Fruit fly (Drosophila melanogaster) whole organism, embryonic: ENCODE measurements around the gene CG6724.

ENCODE experiments used
- Atf3 ChIP-seq: fragments of 200-800 bp; sonication (Bioruptor generic); optimal IDR thresholded peaks from 3 replicates; lab custom pipeline; 2016; ENCODE audit warnings: missing biosample characterization, missing genetic modification characterization
- Awh ChIP-seq: fragments of 200-800 bp; sonication (Bioruptor generic); IDR thresholded peaks from 2 replicates; pipeline ENCODE4, ENCODE4 v1.3.6; 2022; ENCODE audit warnings: missing biosample characterization, missing genetic modification characterization
- CG10654 ChIP-seq: fragments of 200-800 bp; sonication (Bioruptor generic); optimal IDR thresholded peaks from 2 replicates; lab custom pipeline; 2016; ENCODE audit warnings: missing biosample characterization, missing genetic modification characterization
- CG10959 ChIP-seq: fragments of 200-800 bp; sonication (Bioruptor generic); IDR thresholded peaks from 2 replicates; pipeline ENCODE4 v1.3.6; 2022; ENCODE audit warnings: missing biosample characterization, missing genetic modification characterization
- CG13424 ChIP-seq: fragments of 200-800 bp; sonication (Bioruptor generic); optimal IDR thresholded peaks from 2 replicates; lab custom pipeline; 2019; ENCODE audit warnings: missing biosample characterization, mild to moderate bottlenecking, missing genetic modification characterization, moderate library complexity
- CG13624 ChIP-seq: fragments of 200-800 bp; sonication (Bioruptor generic); optimal IDR thresholded peaks from 2 replicates; lab custom pipeline; 2016; ENCODE audit warnings: missing biosample characterization, missing genetic modification characterization
- CG14014 ChIP-seq: fragments of 200-800 bp; sonication (Bioruptor generic); IDR thresholded peaks from 2 replicates; pipeline ENCODE4 v1.3.6; 2022; ENCODE audit warnings: missing biosample characterization, missing genetic modification characterization
- CG15011 ChIP-seq: fragments of 200-800 bp; sonication (Bioruptor generic); optimal IDR thresholded peaks from 3 replicates; lab custom pipeline; 2018; ENCODE audit warnings: missing biosample characterization, mild to moderate bottlenecking, missing genetic modification characterization
- CG15479 ChIP-seq: fragments of 200-800 bp; sonication (Bioruptor generic); optimal IDR thresholded peaks from 3 replicates; lab custom pipeline; 2019; ENCODE audit warnings: missing biosample characterization, mild to moderate bottlenecking, missing genetic modification characterization, moderate library complexity
- CG15514 ChIP-seq: fragments of 200-800 bp; sonication (Bioruptor generic); optimal IDR thresholded peaks from 3 replicates; lab custom pipeline; 2017; ENCODE audit warnings: missing biosample characterization, missing genetic modification characterization, mild to moderate bottlenecking, moderate library complexity, missing genetic modification reagents
- CG15601 ChIP-seq: fragments of 200-800 bp; sonication (Bioruptor generic); optimal IDR thresholded peaks from 3 replicates; lab custom pipeline; 2019; ENCODE audit warnings: missing biosample characterization, mild to moderate bottlenecking, missing genetic modification characterization, moderate library complexity
- CG17829 ChIP-seq: fragments of 200-800 bp; optimal IDR thresholded peaks from 2 replicates; lab custom pipeline; 2019; ENCODE audit warnings: missing biosample characterization, mild to moderate bottlenecking, missing genetic modification characterization, moderate library complexity
- CG18262 ChIP-seq: fragments of 200-800 bp; optimal IDR thresholded peaks from 3 replicates; lab custom pipeline; 2019; ENCODE audit warnings: missing biosample characterization, mild to moderate bottlenecking, missing genetic modification characterization, moderate library complexity
- CG18619 ChIP-seq: fragments of 200-800 bp; sonication (Bioruptor generic); optimal IDR thresholded peaks from 3 replicates; lab custom pipeline; 2017; ENCODE audit warnings: missing biosample characterization, mild to moderate bottlenecking, missing genetic modification characterization
- CG2712 ChIP-seq: fragments of 200-800 bp; optimal IDR thresholded peaks from 3 replicates; lab custom pipeline; 2019; ENCODE audit warnings: missing biosample characterization, mild to moderate bottlenecking, missing genetic modification characterization, moderate library complexity
- CG30431 ChIP-seq: fragments of 200-800 bp; sonication (Bioruptor generic); optimal IDR thresholded peaks from 2 replicates; lab custom pipeline; 2017; ENCODE audit warnings: missing biosample characterization, missing genetic modification characterization
- CG3065 ChIP-seq: fragments of 200-800 bp; sonication (Bioruptor generic); optimal IDR thresholded peaks from 2 replicates; lab custom pipeline; 2016; ENCODE audit warnings: missing biosample characterization, missing genetic modification characterization
- CG7372 ChIP-seq: fragments of 200-800 bp; sonication (Bioruptor generic); IDR thresholded peaks from 2 replicates; pipeline ENCODE4 v1.3.6; 2022; ENCODE audit warnings: missing biosample characterization, missing genetic modification characterization
- CG7556 ChIP-seq: fragments of 200-800 bp; sonication (Bioruptor generic); optimal IDR thresholded peaks from 2 replicates; lab custom pipeline; 2017; ENCODE audit warnings: missing biosample characterization, mild to moderate bottlenecking, missing genetic modification characterization
- CG8089 ChIP-seq: fragments of 200-800 bp; sonication (Bioruptor generic); optimal IDR thresholded peaks from 3 replicates; lab custom pipeline; 2016; ENCODE audit warnings: missing biosample characterization, missing genetic modification characterization
- CHES-1-like ChIP-seq: fragments of 200-800 bp; sonication (Bioruptor generic); optimal IDR thresholded peaks from 2 replicates; lab custom pipeline; 2016; ENCODE audit warnings: missing biosample characterization, missing genetic modification characterization
- Doc2 ChIP-seq: fragments of 200-800 bp; sonication (Bioruptor generic); IDR thresholded peaks from 2 replicates; pipeline ENCODE4 v1.3.6; 2022; ENCODE audit warnings: missing biosample characterization, missing genetic modification characterization
- H2.0 ChIP-seq: fragments of 200-800 bp; sonication (Bioruptor generic); IDR thresholded peaks from 2 replicates; pipeline ENCODE4 v1.3.6; 2022; ENCODE audit warnings: missing biosample characterization, missing genetic modification characterization
- HmgD ChIP-seq: fragments of 200-800 bp; sonication (Bioruptor generic); optimal IDR thresholded peaks from 3 replicates; lab custom pipeline; 2016; ENCODE audit warnings: missing biosample characterization, missing genetic modification characterization
- Hr3 ChIP-seq: fragments of 200-800 bp; sonication (Bioruptor generic); optimal IDR thresholded peaks from 3 replicates; lab custom pipeline; 2016; ENCODE audit warnings: missing biosample characterization, missing genetic modification characterization
- Hsf ChIP-seq: fragments of 200-800 bp; sonication (Bioruptor generic); optimal IDR thresholded peaks from 3 replicates; lab custom pipeline; 2016; ENCODE audit warnings: missing biosample characterization, missing genetic modification characterization
- NK7.1 ChIP-seq: fragments of 200-800 bp; sonication (Bioruptor generic); optimal IDR thresholded peaks from 3 replicates; lab custom pipeline; 2016; ENCODE audit warnings: missing biosample characterization, missing genetic modification characterization
- Ptx1 ChIP-seq: fragments of 200-800 bp; sonication (Bioruptor generic); IDR thresholded peaks from 2 replicates; pipeline ENCODE4 v1.3.6; 2022; ENCODE audit warnings: missing biosample characterization, missing genetic modification characterization
- ase ChIP-seq: fragments of 200-800 bp; sonication (Bioruptor generic); IDR thresholded peaks from 3 replicates; pipeline ENCODE4 v1.3.6; 2022; ENCODE audit warnings: missing biosample characterization, missing genetic modification characterization
- ato ChIP-seq: fragments of 200-800 bp; sonication (Bioruptor generic); IDR thresholded peaks from 2 replicates; pipeline ENCODE4 v1.3.6; 2022; ENCODE audit warnings: missing biosample characterization, missing genetic modification characterization; ENCODE audit not compliant: partially characterized antibody
- chm ChIP-seq: fragments of 200-800 bp; sonication (Bioruptor generic); IDR thresholded peaks from 2 replicates; pipeline ENCODE4 v1.3.6; 2022; ENCODE audit warnings: missing biosample characterization, missing genetic modification characterization
- corto ChIP-seq: fragments of 200-800 bp; sonication (Bioruptor generic); optimal IDR thresholded peaks from 2 replicates; lab custom pipeline; 2016; ENCODE audit warnings: missing biosample characterization, mild to moderate bottlenecking, missing genetic modification characterization, moderate library complexity
- dimm ChIP-seq: fragments of 200-800 bp; sonication (Bioruptor generic); IDR thresholded peaks from 2 replicates; pipeline ENCODE4 v1.3.6; 2022; ENCODE audit warnings: missing biosample characterization, missing genetic modification characterization
- dmrt11E ChIP-seq: fragments of 200-800 bp; sonication (Bioruptor generic); optimal IDR thresholded peaks from 3 replicates; lab custom pipeline; 2018; ENCODE audit warnings: missing biosample characterization, mild to moderate bottlenecking, missing genetic modification characterization, moderate library complexity
- ems ChIP-seq: fragments of 200-800 bp; sonication (Bioruptor generic); optimal IDR thresholded peaks from 3 replicates; lab custom pipeline; 2016; ENCODE audit warnings: missing biosample characterization, missing genetic modification characterization
- eve ChIP-seq, 2 experiments: fragments of >200 bp; optimal IDR thresholded peaks; 2 replicates each; lab custom pipeline; 2017; ENCODE audit warnings: missing biosample characterization in 2 of 2, missing genetic modification characterization in 2 of 2
- hbn ChIP-seq: fragments of 200-800 bp; sonication (Bioruptor generic); IDR thresholded peaks from 2 replicates; pipeline ENCODE4 v1.3.6; 2022; ENCODE audit warnings: missing biosample characterization, missing genetic modification characterization; ENCODE audit not compliant: partially characterized antibody
- kay ChIP-seq: fragments of 200-800 bp; sonication (Bioruptor generic); optimal IDR thresholded peaks from 2 replicates; lab custom pipeline; 2016; ENCODE audit warnings: missing biosample characterization, missing genetic modification characterization
- lbe ChIP-seq: fragments of 200-800 bp; sonication (Bioruptor generic); optimal IDR thresholded peaks from 2 replicates; lab custom pipeline; 2016; ENCODE audit warnings: missing biosample characterization, mild to moderate bottlenecking, missing genetic modification characterization
- otp ChIP-seq: fragments of 200-800 bp; sonication (Bioruptor generic); IDR thresholded peaks from 3 replicates; pipeline ENCODE4, ENCODE4 v1.3.6; 2022; ENCODE audit warnings: missing biosample characterization, missing genetic modification characterization
- pan ChIP-seq, 4 experiments: fragments of >200 bp in 3 of 4; fragments of 200-800 bp in 1 of 4; sonication (Bioruptor generic) in 1 of 4; optimal IDR thresholded peaks in 3 of 4; IDR thresholded peaks in 1 of 4; 2 replicates each; pipeline versions ENCODE4 v1.3.6 to Lab custom; 2017 to 2022; ENCODE audit warnings: missing biosample characterization in 2 of 4, missing genetic modification characterization in 2 of 4, mixed read lengths in 1 of 4
- rib ChIP-seq: fragments of 200-800 bp; sonication (Bioruptor generic); IDR thresholded peaks from 2 replicates; pipeline ENCODE4 v1.3.6; 2022; ENCODE audit warnings: missing biosample characterization, missing genetic modification characterization
- run ChIP-seq: fragments of 200-800 bp; sonication (Bioruptor generic); optimal IDR thresholded peaks from 3 replicates; lab custom pipeline; 2018; ENCODE audit warnings: missing biosample characterization, mild to moderate bottlenecking, missing genetic modification characterization
- sens-2 ChIP-seq: fragments of 200-800 bp; sonication (Bioruptor generic); IDR thresholded peaks from 2 replicates; pipeline ENCODE4 v1.3.6; 2022; ENCODE audit warnings: missing biosample characterization, missing genetic modification characterization
- sim ChIP-seq: fragments of 200-800 bp; sonication (Bioruptor generic); IDR thresholded peaks from 2 replicates; pipeline ENCODE4 v1.3.6; 2022; ENCODE audit warnings: missing biosample characterization, missing genetic modification characterization
- slou ChIP-seq: fragments of 200-800 bp; sonication (Bioruptor generic); optimal IDR thresholded peaks from 3 replicates; lab custom pipeline; 2016; ENCODE audit warnings: missing biosample characterization, missing genetic modification characterization
- sqz ChIP-seq: fragments of 200-800 bp; sonication (Bioruptor generic); optimal IDR thresholded peaks from 3 replicates; lab custom pipeline; 2018; ENCODE audit warnings: missing biosample characterization, mild to moderate bottlenecking, missing genetic modification characterization
- sug ChIP-seq: fragments of 200-800 bp; optimal IDR thresholded peaks from 2 replicates; lab custom pipeline; 2019; ENCODE audit warnings: missing biosample characterization, mild to moderate bottlenecking, missing genetic modification characterization, moderate library complexity
- tio ChIP-seq: fragments of 200-800 bp; sonication (Bioruptor generic); optimal IDR thresholded peaks from 2 replicates; lab custom pipeline; 2017; ENCODE audit warnings: missing biosample characterization, missing genetic modification characterization, inconsistent platforms

Gene CG6724

dm6 chr2L:10751879-10752620, 17.7 kb downstream of the CG6724 start (continued):
- peak; percentile 92; the same call in 1 of the 2 replicates for TF ChIP-seq chm
- TF ChIP-seq CHES-1-like (GFP tag; lab: Kevin White, UChicago) = peak; percentile 90
- TF ChIP-seq CG3065 (GFP tag; lab: Kevin White, UChicago) = peak; percentile 86
- TF ChIP-seq sqz = peak; percentile 87
- peak; percentile 83 for TF ChIP-seq CG2712 (tag; lab: Kevin White, UChicago)
- TF ChIP-seq tio (GFP tag; lab: Kevin White, UChicago) = peak; percentile 79
- TF ChIP-seq CG10654 (GFP tag; lab: Kevin White, UChicago) = peak; percentile 92
- peak; percentile 80 for TF ChIP-seq sug (tag; lab: Kevin White, UChicago)
- no peak for TF ChIP-seq pan (optimal IDR thresholded peaks at IDR 0.05; lab: Kevin White, UChicago)
- TF ChIP-seq pan (GFP tag; optimal IDR thresholded peaks at IDR 0.05 in 1 of 2, IDR thresholded peaks at IDR 0.05 in 1 of 2) = peak in 1 of 2 experiments; percentile 85
- TF ChIP-seq Hr3 (GFP tag; lab: Kevin White, UChicago) = peak; percentile 65
- TF ChIP-seq ato = no peak
- peak; percentile 53 for TF ChIP-seq CG13624 (GFP tag; lab: Kevin White, UChicago)
- TF ChIP-seq Ptx1 (GFP tag; lab: Robert Waterston, UW) = 0 out of 2 replicates have a peak, but pooled peaks have one; percentile 51
- TF ChIP-seq CG17829 (tag; lab: Kevin White, UChicago) = peak; percentile 70
- peak; percentile 81 for TF ChIP-seq CG30431
- TF ChIP-seq CG15479 (GFP tag; lab: Kevin White, UChicago) = peak; percentile 37
- TF ChIP-seq CG8089 (GFP tag; lab: Kevin White, UChicago) = peak; percentile 96
- peak; percentile 86 for TF ChIP-seq CG7556 (GFP tag; lab: Kevin White, UChicago)
- TF ChIP-seq kay (GFP tag; lab: Kevin White, UChicago) = peak; percentile 86
- TF ChIP-seq lbe = no peak
- peak; percentile 78 for TF ChIP-seq Hsf (GFP tag; lab: Kevin White, UChicago)
- peak; percentile 88 for TF ChIP-seq HmgD (GFP tag; lab: Kevin White, UChicago)
- TF ChIP-seq Awh (GFP tag; lab: Robert Waterston, UW) = peak; percentile 96
- TF ChIP-seq corto (GFP tag; lab: Kevin White, UChicago) = no peak
- peak; percentile 37; the same call in 1 of the 2 replicates for TF ChIP-seq rib
- peak; percentile 82 for TF ChIP-seq sim (GFP tag; lab: Robert Waterston, UW)
- peak; percentile 60 for TF ChIP-seq H2.0 (GFP tag; lab: Robert Waterston, UW)
- peak; percentile 78; the same call in 1 of the 2 replicates for TF ChIP-seq CG14014 (GFP tag; lab: Robert Waterston, UW)
- TF ChIP-seq dmrt11E (tag; lab: Kevin White, UChicago) = peak; percentile 98
- peak; percentile 88 for TF ChIP-seq CG15011 (GFP tag; lab: Kevin White, UChicago)
- TF ChIP-seq Doc2 (GFP tag; lab: Robert Waterston, UW) = 0 out of 2 replicates have a peak, but pooled peaks have one; percentile 52
- TF ChIP-seq CG13424 (tag; lab: Kevin White, UChicago) = peak; percentile 82
- peak; percentile 95 for TF ChIP-seq CG15601 (tag; lab: Kevin White, UChicago)
- TF ChIP-seq CG7372 (GFP tag; lab: Robert Waterston, UW) = peak; percentile 28; the same call in 1 of the 2 replicates
- TF ChIP-seq slou (GFP tag; lab: Kevin White, UChicago) = peak; percentile 68
- peak; percentile 88 for TF ChIP-seq CG18619 (GFP tag; lab: Kevin White, UChicago)
- TF ChIP-seq ase = peak; percentile 83
- peak; percentile 58; the same call in 1 of the 2 replicates for TF ChIP-seq sens-2 (GFP tag; lab: Robert Waterston, UW)
- peak; percentile 77 for TF ChIP-seq CG15514 (GFP tag; lab: Kevin White, UChicago)
- peak; percentile 95 for TF ChIP-seq otp (GFP tag; lab: Robert Waterston, UW)
- peak; percentile 47; the same call in 1 of the 2 replicates for TF ChIP-seq dimm (GFP tag; lab: Robert Waterston, UW)
- TF ChIP-seq eve (GFP tag; optimal IDR thresholded peaks at IDR 0.05; lab: Kevin White, UChicago) = peak in 1 of 2 experiments; percentile 89
- peak; percentile 88 for TF ChIP-seq NK7.1 (GFP tag; lab: Kevin White, UChicago)
- no peak for TF ChIP-seq hbn
- TF ChIP-seq CG18262 (tag; lab: Kevin White, UChicago) = peak; percentile 86
- peak; percentile 23 for TF ChIP-seq run (tag; lab: Kevin White, UChicago)
- TF ChIP-seq CG10959 (GFP tag; lab: Robert Waterston, UW) = peak; percentile 78
- TF ChIP-seq Atf3 (GFP tag; lab: Kevin White, UChicago) = peak; percentile 89
- peak; percentile 34 for TF ChIP-seq ems (GFP tag; lab: Kevin White, UChicago)
